Worm (Caenorhabditis elegans): ENCODE measurements around the gene rbc-1.
A peak's percentile ranks its signal among the peaks of the same experiment; 100 is the strongest.

rbc-1 gene

DNA sequence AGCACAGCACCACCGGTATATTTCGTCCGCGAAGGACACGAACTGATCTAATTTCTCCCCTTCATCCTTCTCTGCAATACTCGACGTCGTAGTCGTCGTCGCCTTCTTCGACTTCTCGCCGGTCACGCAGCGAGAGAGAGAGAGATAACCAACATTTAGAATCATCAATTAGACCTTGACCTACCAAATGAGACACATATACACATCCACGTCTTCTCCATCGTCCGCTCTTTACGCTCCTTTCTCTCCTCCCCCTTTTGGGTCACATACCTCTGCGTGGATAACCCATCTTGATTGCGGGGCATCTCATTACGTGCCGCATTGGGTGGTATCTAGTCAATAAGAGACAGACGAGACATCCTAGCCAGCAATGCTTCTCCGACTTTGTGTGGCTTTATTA is 29.7 kb upstream of the rbc-1 start, which contains the start of gene sym-1:
Gene sym-1 (plus strand): TSS at position 194 of the 400 bp plus-strand sequence.
- TF ChIP-seq madf-10 (tag; optimal IDR thresholded peaks at IDR 0.05): no peak
- peak; percentile 36; the same call in 1 of the 2 replicates for TF ChIP-seq zfh-2 (GFP tag; conservative IDR thresholded peaks at IDR 0.05)
- no peak for TF ChIP-seq ceh-58 (GFP tag; IDR thresholded peaks at IDR 0.05)
- TF ChIP-seq egl-18 (GFP tag; IDR thresholded peaks at IDR 0.05): no peak
- TF ChIP-seq atf-7 (tag; optimal IDR thresholded peaks at IDR 0.05): no peak

DNA sequence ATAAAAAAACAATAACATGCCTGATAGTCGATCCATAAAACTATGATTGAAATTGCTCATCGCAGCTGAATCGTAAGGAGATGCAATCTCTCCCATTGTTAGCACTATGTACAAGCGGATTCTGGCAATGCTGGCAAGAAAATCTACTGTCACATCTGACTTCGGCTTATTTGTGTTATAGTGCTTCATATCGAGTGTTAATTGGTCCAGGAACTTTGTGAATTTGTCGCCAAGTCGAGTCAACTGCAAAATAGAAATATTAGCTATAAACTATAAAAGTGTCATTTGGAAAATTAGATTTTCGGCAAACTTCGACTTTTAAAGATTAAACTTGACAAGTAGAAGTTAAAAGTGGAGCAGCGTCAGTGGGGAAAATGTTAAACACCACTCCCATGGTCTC is 26.8 kb upstream of the rbc-1 start:
- no peak for TF ChIP-seq lin-35 (GFP tag; optimal IDR thresholded peaks at IDR 0.05)
- TF ChIP-seq snpc-1.1 (tag; optimal IDR thresholded peaks at IDR 0.05; ENCODE audit: insufficient read depth): no peak
- TF ChIP-seq mel-28 (tag; optimal IDR thresholded peaks at IDR 0.05; ENCODE audit: borderline replicate concordance): no peak
- no peak for TF ChIP-seq lsy-27 (tag; optimal IDR thresholded peaks at IDR 0.05; ENCODE audit: borderline replicate concordance, insufficient read depth)
- no peak for TF ChIP-seq nhr-80 (tag; optimal IDR thresholded peaks at IDR 0.05)
- TF ChIP-seq B0035.1 (tag; optimal IDR thresholded peaks at IDR 0.05): no peak
- no peak for TF ChIP-seq F57C9.4 (tag; optimal IDR thresholded peaks at IDR 0.05)
- no peak for TF ChIP-seq ceh-79 (tag; optimal IDR thresholded peaks at IDR 0.05)
- TF ChIP-seq ztf-25 (GFP tag; IDR thresholded peaks at IDR 0.05): no peak
- TF ChIP-seq D2030.7 (GFP tag; IDR thresholded peaks at IDR 0.05): no peak
- TF ChIP-seq cebp-2 (GFP tag; IDR thresholded peaks at IDR 0.05): no peak
- no peak for TF ChIP-seq C06A6.2 (GFP tag; conservative IDR thresholded peaks at IDR 0.05)
- no peak for TF ChIP-seq lag-1 (GFP tag; IDR thresholded peaks at IDR 0.05)
- TF ChIP-seq F10E7.11 (tag; optimal IDR thresholded peaks at IDR 0.05): no peak
- no peak for TF ChIP-seq fkh-3 (tag; optimal IDR thresholded peaks at IDR 0.05)
- no peak for TF ChIP-seq repo-1 (tag; optimal IDR thresholded peaks at IDR 0.05)
- no peak for TF ChIP-seq lin-54 (GFP tag; optimal IDR thresholded peaks at IDR 0.05)
- TF ChIP-seq ccch-3 (GFP tag; optimal IDR thresholded peaks at IDR 0.05): no peak
- no peak for TF ChIP-seq K12H6.12 (tag; optimal IDR thresholded peaks at IDR 0.05)
- no peak for TF ChIP-seq rec-8 (tag; optimal IDR thresholded peaks at IDR 0.05)

DNA sequence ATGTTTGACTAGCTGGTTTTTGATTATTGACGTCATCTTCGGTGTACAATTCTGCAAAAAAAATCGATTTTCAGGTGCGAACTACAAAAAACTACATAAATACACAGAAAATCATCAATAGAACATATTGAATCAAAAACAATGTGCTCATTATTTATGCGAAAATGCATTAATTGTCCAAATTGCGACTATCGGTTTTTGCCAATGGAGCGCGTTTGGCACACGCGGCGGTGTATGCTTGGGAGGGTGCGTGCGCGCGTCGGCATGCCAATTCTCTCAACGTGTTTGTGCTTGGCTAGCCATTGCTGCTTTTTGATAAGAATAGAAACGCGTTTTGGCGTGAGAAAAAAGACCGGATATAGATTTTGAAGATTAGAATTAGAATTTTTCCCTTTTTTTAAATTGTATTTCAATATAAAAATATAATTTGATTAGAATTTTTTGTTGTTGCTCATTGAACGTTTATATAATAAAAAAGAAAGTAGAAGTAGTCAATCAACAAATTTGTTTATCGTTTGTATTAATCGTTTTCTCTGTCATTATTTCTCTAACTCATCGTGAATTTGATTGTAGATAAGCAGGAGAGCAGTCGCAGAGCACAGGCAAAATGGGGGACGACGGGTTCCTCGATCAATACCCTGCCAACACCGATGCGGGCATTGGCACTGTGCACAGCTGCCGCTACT is 22.0 kb upstream of the rbc-1 start, which contains the start of the genes C44H4.4 and tap-1:
Gene C44H4.4 (minus strand): TSS at position 51 of the 686 bp plus-strand sequence.
Gene tap-1 (plus strand): TSS at position 574 of the 686 bp plus-strand sequence.
- no peak for TF ChIP-seq Y56A3A.18 (GFP tag; IDR thresholded peaks at IDR 0.05)
- peak; percentile 67 for TF ChIP-seq mcd-1 (GFP tag; IDR thresholded peaks at IDR 0.05)
- peak; percentile 38 for TF ChIP-seq attf-5 (GFP tag; optimal IDR thresholded peaks at IDR 0.05)
- TF ChIP-seq nfyb-1 (GFP tag; IDR thresholded peaks at IDR 0.05): no peak
- no peak for TF ChIP-seq sptf-2 (GFP tag; optimal IDR thresholded peaks at IDR 0.05)
- no peak for TF ChIP-seq ztf-3 (GFP tag; optimal IDR thresholded peaks at IDR 0.05)
- no peak for TF ChIP-seq Y95B8A.8 (GFP tag; IDR thresholded peaks at IDR 0.05)
- no peak for TF ChIP-seq chd-7 (tag; optimal IDR thresholded peaks at IDR 0.05)
- no peak for TF ChIP-seq hmg-1.2 (GFP tag; IDR thresholded peaks at IDR 0.05)
- TF ChIP-seq madf-10 (tag; optimal IDR thresholded peaks at IDR 0.05): peak; percentile 10
- peak in 1 of 2 experiments; percentile 46 for TF ChIP-seq let-607 (tag; optimal IDR thresholded peaks at IDR 0.05)
- TF ChIP-seq attf-6 (GFP tag; IDR thresholded peaks at IDR 0.05): no peak
- TF ChIP-seq B0261.1 (tag; optimal IDR thresholded peaks at IDR 0.05): no peak
- no peak for TF ChIP-seq nfya-2 (GFP tag; IDR thresholded peaks at IDR 0.05)
- no peak for TF ChIP-seq egl-18 (GFP tag; IDR thresholded peaks at IDR 0.05)
- no peak for TF ChIP-seq hlh-26 (GFP tag; conservative IDR thresholded peaks at IDR 0.05)
- TF ChIP-seq F55B11.4 (tag; optimal IDR thresholded peaks at IDR 0.05; ENCODE audit: borderline replicate concordance, insufficient read depth): no peak
- TF ChIP-seq ceh-58 (GFP tag; IDR thresholded peaks at IDR 0.05): no peak
- no peak for TF ChIP-seq lsl-1 (GFP tag; optimal IDR thresholded peaks at IDR 0.05)
- TF ChIP-seq snpc-1.3 (tag; optimal IDR thresholded peaks at IDR 0.05; ENCODE audit: insufficient read depth): no peak
- no peak for TF ChIP-seq cebp-1 (GFP tag; IDR thresholded peaks at IDR 0.05)
- TF ChIP-seq cebp-1 (tag; optimal IDR thresholded peaks at IDR 0.05): no peak
- peak; percentile 47 for TF ChIP-seq F23B12.7 (tag; optimal IDR thresholded peaks at IDR 0.05; ENCODE audit: insufficient read depth)

Measured in whole organism, young adult.